Fruit fly (Drosophila melanogaster) whole organism, embryonic: ENCODE results near the gene CG9117.
A peak's percentile ranks its signal among the peaks of the same experiment; 100 is the strongest.

Experiments
- Ada2b ChIP-seq: fragments of 200-800 bp; sonication (Bioruptor generic); IDR thresholded peaks from 2 replicates; pipeline ENCODE4 v1.3.6; 2022; ENCODE audit warnings: missing biosample characterization, missing genetic modification characterization
- Antp ChIP-seq: fragments of 200-800 bp; sonication (Bioruptor generic); optimal IDR thresholded peaks from 3 replicates; lab custom pipeline; 2016; ENCODE audit warnings: missing biosample characterization, missing genetic modification characterization
- CG11398 ChIP-seq: fragments of 200-800 bp; sonication (Bioruptor generic); optimal IDR thresholded peaks from 2 replicates; lab custom pipeline; 2016; ENCODE audit warnings: missing biosample characterization, missing genetic modification characterization
- CG12299 ChIP-seq: fragments of 200-800 bp; sonication (Bioruptor generic); optimal IDR thresholded peaks from 2 replicates; lab custom pipeline; 2018; ENCODE audit warnings: missing biosample characterization, mild to moderate bottlenecking, missing genetic modification characterization
- CG13287 ChIP-seq: fragments of 200-800 bp; sonication (Bioruptor generic); IDR thresholded peaks from 2 replicates; pipeline ENCODE4 v1.3.6; 2022; ENCODE audit warnings: missing biosample characterization, missing genetic modification characterization; ENCODE audit not compliant: partially characterized antibody
- CG14050 ChIP-seq: fragments of 200-800 bp; sonication (Bioruptor generic); IDR thresholded peaks from 3 replicates; pipeline ENCODE4 v1.3.6; 2022; ENCODE audit warnings: missing biosample characterization, missing genetic modification characterization
- CG15514 ChIP-seq: fragments of 200-800 bp; sonication (Bioruptor generic); optimal IDR thresholded peaks from 3 replicates; lab custom pipeline; 2017; ENCODE audit warnings: missing biosample characterization, missing genetic modification characterization, mild to moderate bottlenecking, moderate library complexity, missing genetic modification reagents
- CG18262 ChIP-seq: fragments of 200-800 bp; optimal IDR thresholded peaks from 3 replicates; lab custom pipeline; 2019; ENCODE audit warnings: missing biosample characterization, mild to moderate bottlenecking, missing genetic modification characterization, moderate library complexity
- CG30403 ChIP-seq: fragments of 200-800 bp; sonication (Bioruptor generic); optimal IDR thresholded peaks from 3 replicates; lab custom pipeline; 2016; ENCODE audit warnings: missing biosample characterization, missing genetic modification characterization
- CG32772 ChIP-seq: fragments of 200-800 bp; sonication (Bioruptor generic); IDR thresholded peaks from 2 replicates; pipeline ENCODE4 v1.3.6; 2022; ENCODE audit warnings: missing biosample characterization, missing genetic modification characterization
- CG4282 ChIP-seq: fragments of 200-800 bp; sonication (Bioruptor generic); optimal IDR thresholded peaks from 2 replicates; lab custom pipeline; 2016; ENCODE audit warnings: missing biosample characterization, missing genetic modification characterization
- CG5953 ChIP-seq: fragments of 200-800 bp; sonication (Bioruptor generic); IDR thresholded peaks from 2 replicates; pipeline ENCODE4 v1.3.6; 2022; ENCODE audit warnings: missing biosample characterization, missing genetic modification characterization
- CG6689 ChIP-seq: fragments of 200-800 bp; sonication (Bioruptor generic); IDR thresholded peaks from 2 replicates; pipeline ENCODE4 v1.3.6; 2022; ENCODE audit warnings: missing biosample characterization, missing genetic modification characterization
- CG7963 ChIP-seq: fragments of 200-800 bp; sonication (Bioruptor generic); IDR thresholded peaks from 3 replicates; pipeline ENCODE4 v1.3.6; 2022; ENCODE audit warnings: missing biosample characterization, missing genetic modification characterization; ENCODE audit not compliant: partially characterized antibody
- CG8281 ChIP-seq: fragments of 200-800 bp; sonication (Bioruptor generic); optimal IDR thresholded peaks from 2 replicates; lab custom pipeline; 2018; ENCODE audit warnings: missing biosample characterization, mild to moderate bottlenecking, missing genetic modification characterization, moderate library complexity
- CoRest ChIP-seq: fragments of 200-800 bp; sonication (Bioruptor generic); optimal IDR thresholded peaks from 3 replicates; lab custom pipeline; 2018; ENCODE audit warnings: missing biosample characterization, mild to moderate bottlenecking, missing genetic modification characterization, moderate library complexity
- Dek ChIP-seq: fragments of 200-800 bp; sonication (Bioruptor generic); optimal IDR thresholded peaks from 3 replicates; lab custom pipeline; 2019; ENCODE audit warnings: missing biosample characterization, mild to moderate bottlenecking, missing genetic modification characterization, moderate library complexity
- Dip2 ChIP-seq: fragments of 200-800 bp; sonication (Bioruptor generic); IDR thresholded peaks from 2 replicates; pipeline ENCODE4 v1.3.6; 2022; ENCODE audit warnings: missing biosample characterization, missing genetic modification characterization
- Drgx ChIP-seq: fragments of 200-800 bp; sonication (Bioruptor generic); IDR thresholded peaks from 2 replicates; pipeline ENCODE4 v1.3.6; 2022; ENCODE audit warnings: missing biosample characterization, missing genetic modification characterization
- Ets97D ChIP-seq: fragments of 200-800 bp; sonication (Bioruptor generic); optimal IDR thresholded peaks from 3 replicates; lab custom pipeline; 2016; ENCODE audit warnings: missing biosample characterization, missing genetic modification characterization
- Kr ChIP-seq: fragments of 200-800 bp; sonication (Bioruptor generic); optimal IDR thresholded peaks from 2 replicates; lab custom pipeline; 2017; ENCODE audit warnings: missing biosample characterization, mild to moderate bottlenecking, missing genetic modification characterization
- Med ChIP-seq: fragments of 200-800 bp; sonication (Bioruptor generic); peaks from one replicate; lab custom pipeline; 2016; ENCODE audit warnings: missing biosample characterization, missing genetic modification characterization, mild to moderate bottlenecking, inconsistent platforms, moderate library complexity
- Mes4 ChIP-seq: fragments of 200-800 bp; sonication (Bioruptor generic); optimal IDR thresholded peaks from 2 replicates; lab custom pipeline; 2016; ENCODE audit warnings: missing biosample characterization, missing genetic modification characterization
- Sox102F ChIP-seq: fragments of 200-800 bp; sonication (Bioruptor generic); optimal IDR thresholded peaks from 2 replicates; lab custom pipeline; 2018; ENCODE audit warnings: missing biosample characterization, mild to moderate bottlenecking, missing genetic modification characterization, moderate library complexity
- Tbp ChIP-seq: fragments of >200 bp; optimal IDR thresholded peaks from 2 replicates; lab custom pipeline; 2018; ENCODE audit warnings: missing biosample characterization, missing genetic modification characterization
- al ChIP-seq: fragments of 200-800 bp; sonication (Bioruptor generic); IDR thresholded peaks from 2 replicates; pipeline ENCODE4 v1.3.6; 2022; ENCODE audit warnings: missing biosample characterization, missing genetic modification characterization
- amos ChIP-seq: fragments of 200-800 bp; sonication (Bioruptor generic); IDR thresholded peaks from 2 replicates; pipeline ENCODE4 v1.3.6; 2022; ENCODE audit warnings: missing biosample characterization, missing genetic modification characterization; ENCODE audit not compliant: partially characterized antibody
- ap ChIP-seq: fragments of 200-800 bp; sonication (Bioruptor generic); IDR thresholded peaks from 2 replicates; pipeline ENCODE4 v1.3.6; 2022; ENCODE audit warnings: missing biosample characterization, missing genetic modification characterization
- az2 ChIP-seq: fragments of 200-800 bp; sonication (Bioruptor generic); optimal IDR thresholded peaks from 3 replicates; lab custom pipeline; 2016; ENCODE audit warnings: missing biosample characterization, missing genetic modification characterization
- bsh ChIP-seq, 2 experiments: fragments of 200-800 bp; sonication (Bioruptor generic); optimal IDR thresholded peaks; 2 replicates each; lab custom pipeline; 2017 to 2018; ENCODE audit warnings: mild to moderate bottlenecking in 2 of 2, missing biosample characterization in 2 of 2, missing genetic modification characterization in 2 of 2, moderate library complexity in 1 of 2
- btn ChIP-seq: fragments of 200-800 bp; sonication (Bioruptor generic); optimal IDR thresholded peaks from 2 replicates; lab custom pipeline; 2016; ENCODE audit warnings: missing biosample characterization, missing genetic modification characterization
- crol ChIP-seq: fragments of 200-800 bp; sonication (Bioruptor generic); IDR thresholded peaks from 2 replicates; pipeline ENCODE4 v1.3.6; 2022; ENCODE audit warnings: missing biosample characterization, missing genetic modification characterization
- crp ChIP-seq, 2 experiments: fragments of 200-800 bp; sonication (Bioruptor generic); optimal IDR thresholded peaks; 2 replicates in 1 of 2; 3 replicates in 1 of 2; lab custom pipeline; 2017; ENCODE audit warnings: missing biosample characterization in 2 of 2, missing genetic modification characterization in 2 of 2, mild to moderate bottlenecking in 1 of 2, moderate library complexity in 1 of 2
- dimm ChIP-seq: fragments of 200-800 bp; sonication (Bioruptor generic); IDR thresholded peaks from 2 replicates; pipeline ENCODE4 v1.3.6; 2022; ENCODE audit warnings: missing biosample characterization, missing genetic modification characterization
- dmrt99B ChIP-seq: fragments of 200-800 bp; sonication (Bioruptor generic); optimal IDR thresholded peaks from 2 replicates; lab custom pipeline; 2018; ENCODE audit warnings: missing biosample characterization, mild to moderate bottlenecking, missing genetic modification characterization, moderate library complexity
- dysf ChIP-seq: fragments of 200-800 bp; sonication (Bioruptor generic); IDR thresholded peaks from 3 replicates; pipeline ENCODE4 v1.3.6; 2022; ENCODE audit warnings: missing biosample characterization, missing genetic modification characterization
- fd3F ChIP-seq: fragments of 200-800 bp; sonication (Bioruptor generic); optimal IDR thresholded peaks from 2 replicates; lab custom pipeline; 2018; ENCODE audit warnings: missing biosample characterization, mild to moderate bottlenecking, missing genetic modification characterization, moderate library complexity
- gcm ChIP-seq: fragments of 200-800 bp; sonication (Bioruptor generic); optimal IDR thresholded peaks from 2 replicates; lab custom pipeline; 2019; ENCODE audit warnings: missing biosample characterization, mild to moderate bottlenecking, missing genetic modification characterization, moderate library complexity
- gsb ChIP-seq: fragments of 200-800 bp; sonication (Bioruptor generic); IDR thresholded peaks from 2 replicates; pipeline ENCODE4 v1.3.6; 2022; ENCODE audit warnings: missing biosample characterization, missing genetic modification characterization
- gsb-n ChIP-seq: fragments of 200-800 bp; sonication (Bioruptor generic); optimal IDR thresholded peaks from 3 replicates; lab custom pipeline; 2018; ENCODE audit warnings: missing biosample characterization, mild to moderate bottlenecking, missing genetic modification characterization
- hth ChIP-seq: fragments of >200 bp; optimal IDR thresholded peaks from 2 replicates; lab custom pipeline; 2017; ENCODE audit warnings: inconsistent platforms
- kay ChIP-seq: fragments of 200-800 bp; sonication (Bioruptor generic); optimal IDR thresholded peaks from 2 replicates; lab custom pipeline; 2016; ENCODE audit warnings: missing biosample characterization, missing genetic modification characterization
- knrl ChIP-seq: fragments of 200-800 bp; sonication (Bioruptor generic); IDR thresholded peaks from 3 replicates; pipeline ENCODE4 v1.3.6; 2022; ENCODE audit warnings: missing biosample characterization, missing genetic modification characterization; ENCODE audit not compliant: partially characterized antibody
- mirr ChIP-seq: fragments of 200-800 bp; sonication (Bioruptor generic); optimal IDR thresholded peaks from 3 replicates; lab custom pipeline; 2018; ENCODE audit warnings: missing biosample characterization, mild to moderate bottlenecking, missing genetic modification characterization
- onecut ChIP-seq: fragments of 200-800 bp; sonication (Bioruptor generic); IDR thresholded peaks from 2 replicates; pipeline ENCODE4 v1.3.6; 2022; ENCODE audit warnings: missing biosample characterization, missing genetic modification characterization
- rib ChIP-seq: fragments of 200-800 bp; sonication (Bioruptor generic); IDR thresholded peaks from 2 replicates; pipeline ENCODE4 v1.3.6; 2022; ENCODE audit warnings: missing biosample characterization, missing genetic modification characterization
- sc ChIP-seq, 3 experiments: fragments of >200 bp in 2 of 3; fragments of 200-800 bp in 1 of 3; sonication (Bioruptor generic) in 1 of 3; optimal IDR thresholded peaks; 2 replicates in 2 of 3; 3 replicates in 1 of 3; lab custom pipeline; 2017; ENCODE audit warnings: mild to moderate bottlenecking in 1 of 3, missing biosample characterization in 1 of 3, missing genetic modification characterization in 1 of 3, missing genetic modification reagents in 1 of 3
- so ChIP-seq: fragments of 200-800 bp; sonication (Bioruptor generic); IDR thresholded peaks from 3 replicates; pipeline ENCODE4 v1.3.6; 2022; ENCODE audit warnings: missing biosample characterization, missing genetic modification characterization
- ttk ChIP-seq: fragments of 200-800 bp; sonication (Bioruptor generic); IDR thresholded peaks from 2 replicates; pipeline ENCODE4 v2.1.2; 2022; ENCODE audit warnings: missing biosample characterization, missing genetic modification characterization
- vnd ChIP-seq: fragments of 200-800 bp; sonication (Bioruptor generic); IDR thresholded peaks from 3 replicates; pipeline ENCODE4 v1.3.6; 2022; ENCODE audit warnings: missing biosample characterization, missing genetic modification characterization; ENCODE audit not compliant: partially characterized antibody
- zen2 ChIP-seq: fragments of 200-800 bp; sonication (Bioruptor generic); IDR thresholded peaks from 3 replicates; pipeline ENCODE4 v1.3.6; 2022; ENCODE audit warnings: missing biosample characterization, missing genetic modification characterization; ENCODE audit not compliant: partially characterized antibody

CG9117 gene

DNA sequence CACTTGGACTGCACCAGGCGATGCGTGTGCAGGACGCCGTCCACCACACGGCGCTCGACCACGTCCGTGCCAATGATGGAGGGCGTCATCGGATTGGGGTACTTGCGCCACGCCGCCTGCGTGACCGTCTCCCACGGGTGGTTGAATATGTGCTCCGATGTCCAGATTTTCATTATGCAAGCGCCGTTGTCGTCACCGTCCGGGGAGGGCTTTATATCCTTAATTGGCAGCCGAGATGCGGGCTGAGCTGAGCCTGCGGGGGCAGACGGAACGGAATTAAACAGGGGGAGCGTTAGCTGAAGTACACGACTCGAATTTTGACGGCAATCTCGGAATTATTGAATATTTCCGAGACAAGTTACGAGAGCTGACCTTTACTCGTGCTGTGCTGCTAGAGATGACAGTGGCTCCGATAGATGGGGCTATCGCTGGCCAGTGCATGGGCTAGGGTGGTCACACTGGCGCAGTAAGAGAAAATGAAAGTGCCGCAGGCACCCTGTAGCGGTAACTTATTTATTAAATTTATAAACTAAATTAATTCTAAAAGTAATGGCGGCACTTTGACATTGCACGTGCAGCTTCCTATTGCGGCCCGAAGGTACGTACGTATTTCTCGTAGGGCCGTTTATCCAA, 9.9 kb upstream of the CG9117 start, which contains the start of gene IPIP (continued):
- TF ChIP-seq CG6689 (GFP tag; lab: Robert Waterston, UW), result no peak
- no peak for TF ChIP-seq fd3F (GFP tag; lab: Kevin White, UChicago)
- no peak for TF ChIP-seq Dek (tag; lab: Kevin White, UChicago)
- TF ChIP-seq so (GFP tag; lab: Robert Waterston, UW), result peak; percentile 44; the same call in 2 of the 3 replicates
- TF ChIP-seq knrl (GFP tag; lab: Robert Waterston, UW), result peak; percentile 83
- TF ChIP-seq CG30403, result peak; percentile 26
- TF ChIP-seq Antp (GFP tag; lab: Kevin White, UChicago), result no peak
- no peak for TF ChIP-seq gcm (GFP tag; lab: Kevin White, UChicago)
- no peak for TF ChIP-seq CG12299 (tag; lab: Kevin White, UChicago)
- TF ChIP-seq al (GFP tag; lab: Robert Waterston, UW), result 0 out of 2 replicates have a peak, but pooled peaks have one; percentile 8
- peak in 1 of 2 experiments; percentile 3 for TF ChIP-seq bsh (GFP tag; optimal IDR thresholded peaks at IDR 0.05; lab: Kevin White, UChicago)
- no peak for TF ChIP-seq CG5953 (GFP tag; lab: Robert Waterston, UW)
- no peak for TF ChIP-seq hth (lab: Kevin White, UChicago)
- no peak for TF ChIP-seq dimm (GFP tag; lab: Robert Waterston, UW)
- no peak for TF ChIP-seq sc (optimal IDR thresholded peaks at IDR 0.05; lab: Kevin White, UChicago)
- TF ChIP-seq sc (GFP tag; optimal IDR thresholded peaks at IDR 0.05; lab: Kevin White, UChicago), result no peak
- no peak for TF ChIP-seq btn (GFP tag; lab: Kevin White, UChicago)
- TF ChIP-seq dysf (GFP tag; lab: Robert Waterston, UW), result 0 out of 3 replicates have a peak, but pooled peaks have one; percentile 1
- no peak for TF ChIP-seq gsb
- no peak for TF ChIP-seq Tbp (GFP tag; lab: Kevin White, UChicago)
- no peak for TF ChIP-seq CG4282 (GFP tag; lab: Kevin White, UChicago)
- TF ChIP-seq mirr (GFP tag; lab: Kevin White, UChicago), result peak; percentile 58
- TF ChIP-seq CG18262, result peak; percentile 12
- TF ChIP-seq ttk, result no peak; the same call in 1 of the 2 replicates
- TF ChIP-seq gsb-n (tag; lab: Kevin White, UChicago), result no peak
- peak; percentile 54; the same call in 1 of the 3 replicates for TF ChIP-seq zen2
- peak; percentile 82 for TF ChIP-seq CG7963 (GFP tag; lab: Robert Waterston, UW)
- TF ChIP-seq crp (GFP tag; optimal IDR thresholded peaks at IDR 0.05; lab: Kevin White, UChicago), result peak in 1 of 2 experiments; percentile 73
- TF ChIP-seq CG32772 (GFP tag; lab: Robert Waterston, UW), result peak; percentile 23; the same call in 1 of the 2 replicates
- TF ChIP-seq Kr (GFP tag; lab: Kevin White, UChicago), result no peak
- TF ChIP-seq rib (GFP tag; lab: Robert Waterston, UW), result no peak
- TF ChIP-seq CG11398 (GFP tag; lab: Kevin White, UChicago), result no peak
- no peak for TF ChIP-seq Drgx
- TF ChIP-seq Ada2b (GFP tag; lab: Robert Waterston, UW), result no peak
- no peak for TF ChIP-seq kay (GFP tag; lab: Kevin White, UChicago)
- TF ChIP-seq ap (GFP tag; lab: Robert Waterston, UW), result no peak
- TF ChIP-seq az2 (GFP tag; lab: Kevin White, UChicago), result no peak
- TF ChIP-seq onecut (GFP tag; lab: Robert Waterston, UW), result peak; percentile 69
- TF ChIP-seq Dip2, result no peak

DNA sequence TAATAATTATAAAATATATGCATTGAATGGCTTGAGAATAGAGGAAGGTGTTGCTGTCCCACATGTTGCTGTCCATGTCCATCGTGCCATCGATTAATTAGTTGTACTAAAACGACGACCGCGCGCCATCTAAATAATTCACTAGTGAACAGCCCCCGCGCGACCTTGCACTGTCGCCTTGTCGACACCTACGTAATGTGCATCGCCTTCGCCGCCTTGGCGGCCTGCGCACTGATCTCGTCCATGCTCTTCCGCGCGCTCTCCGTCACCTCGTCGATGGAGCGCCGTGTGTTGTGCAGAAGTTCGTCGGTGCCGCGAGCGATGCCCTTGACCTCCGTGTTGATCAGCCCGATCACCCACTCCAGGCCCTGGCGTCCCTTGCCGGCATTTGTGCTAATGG, 9.2 kb upstream of the CG9117 start:
- TF ChIP-seq crol (GFP tag; lab: Robert Waterston, UW) (no peak), Sox102F (GFP tag; lab: Kevin White, UChicago) (no peak), CG15514 (GFP tag; lab: Kevin White, UChicago) (no peak), CG13287 (no peak), Ets97D (no peak), CG8281 (tag; lab: Kevin White, UChicago) (no peak), CG14050 (GFP tag; lab: Robert Waterston, UW) (no peak), Med (GFP tag; lab: Kevin White, UChicago) (peak; percentile 79), CoRest (tag; lab: Kevin White, UChicago) (no peak), dmrt99B (tag; lab: Kevin White, UChicago) (no peak), vnd (GFP tag; lab: Robert Waterston, UW) (no peak), amos (0 out of 2 replicates have a peak, but pooled peaks have one; percentile 11), Mes4 (no peak)
